Worm (Caenorhabditis elegans) whole organism, early embryonic: ENCODE data around the gene C29F5.1.

Experiments
- B0310.2 ChIP-seq: sonication (generic microtip); optimal IDR thresholded peaks from 2 replicates; lab custom pipeline; 2016; ENCODE audit warnings: mild to moderate bottlenecking, missing genetic modification characterization, missing compliant biosample characterization
- F13C5.2 ChIP-seq: sonication (generic microtip); optimal IDR thresholded peaks from 2 replicates; lab custom pipeline; 2017; ENCODE audit warnings: mild to moderate bottlenecking, missing genetic modification characterization, inconsistent platforms, missing compliant biosample characterization
- aly-1 ChIP-seq: sonication (generic microtip); optimal IDR thresholded peaks from 2 replicates; lab custom pipeline; 2016; ENCODE audit warnings: missing genetic modification characterization, missing compliant biosample characterization
- ama-1 ChIP-seq: fragments of 150-350 bp; optimal IDR thresholded peaks from 2 replicates; lab custom pipeline; 2014
- ceh-13 ChIP-seq: fragments of 200-800 bp; sonication (Bioruptor generic); optimal IDR thresholded peaks from 2 replicates; lab custom pipeline; 2018; ENCODE audit warnings: mild to moderate bottlenecking, missing genetic modification characterization, missing compliant biosample characterization
- ceh-36 ChIP-seq: sonication (generic microtip); optimal IDR thresholded peaks from 2 replicates; lab custom pipeline; 2016; ENCODE audit warnings: missing genetic modification characterization, inconsistent platforms, missing compliant biosample characterization
- ets-7 ChIP-seq: sonication (generic microtip); optimal IDR thresholded peaks from 2 replicates; lab custom pipeline; 2016; ENCODE audit warnings: missing genotype, missing genetic modification characterization, missing compliant biosample characterization
- flt-1 ChIP-seq: fragments of 200-800 bp; sonication (Bioruptor generic); IDR thresholded peaks from 2 replicates; pipeline ENCODE4 v1.3.6; 2022; ENCODE audit warnings: missing genetic modification characterization, missing compliant biosample characterization
- hmbx-1 ChIP-seq: sonication (generic microtip); optimal IDR thresholded peaks from 2 replicates; lab custom pipeline; 2016; ENCODE audit warnings: mild to moderate bottlenecking, missing genetic modification characterization, missing compliant biosample characterization
- hmg-4 ChIP-seq: fragments of 200-800 bp; sonication (Bioruptor generic); optimal IDR thresholded peaks from 2 replicates; lab custom pipeline; 2018; ENCODE audit warnings: mild to moderate bottlenecking, missing genetic modification characterization, missing compliant biosample characterization
- hnd-1 ChIP-seq: sonication (generic microtip); optimal IDR thresholded peaks from 2 replicates; lab custom pipeline; 2016; ENCODE audit warnings: missing genetic modification characterization, missing compliant biosample characterization
- pes-1 ChIP-seq: fragments of 200-800 bp; sonication (Bioruptor generic); IDR thresholded peaks from 2 replicates; pipeline ENCODE4 v1.3.6; 2022; ENCODE audit warnings: missing genetic modification reagents, missing genetic modification characterization, missing compliant biosample characterization
- scrt-1 ChIP-seq: fragments of 200-800 bp; sonication (Bioruptor generic); IDR thresholded peaks from 2 replicates; pipeline ENCODE4 v1.3.6; 2022; ENCODE audit warnings: missing genetic modification characterization, missing compliant biosample characterization
- sea-1 ChIP-seq: fragments of 200-800 bp; sonication (Bioruptor generic); conservative IDR thresholded peaks from 2 replicates; pipeline ENCODE4 v1.3.6; 2022; ENCODE audit warnings: missing genetic modification characterization, missing compliant biosample characterization
- tbx-11 ChIP-seq: fragments of 200-800 bp; sonication (Bioruptor generic); IDR thresholded peaks from 2 replicates; pipeline ENCODE4 v1.3.6; 2022; ENCODE audit warnings: missing genetic modification characterization, missing compliant biosample characterization
- tbx-37 ChIP-seq: fragments of 200-800 bp; sonication (Bioruptor generic); conservative IDR thresholded peaks from 2 replicates; pipeline ENCODE4 v1.3.6; 2022; ENCODE audit warnings: missing genetic modification reagents, missing genetic modification characterization, missing compliant biosample characterization
- tra-4 ChIP-seq: sonication (generic microtip); optimal IDR thresholded peaks from 2 replicates; lab custom pipeline; 2017; ENCODE audit warnings: missing genetic modification characterization, missing compliant biosample characterization

Gene C29F5.1

DNA sequence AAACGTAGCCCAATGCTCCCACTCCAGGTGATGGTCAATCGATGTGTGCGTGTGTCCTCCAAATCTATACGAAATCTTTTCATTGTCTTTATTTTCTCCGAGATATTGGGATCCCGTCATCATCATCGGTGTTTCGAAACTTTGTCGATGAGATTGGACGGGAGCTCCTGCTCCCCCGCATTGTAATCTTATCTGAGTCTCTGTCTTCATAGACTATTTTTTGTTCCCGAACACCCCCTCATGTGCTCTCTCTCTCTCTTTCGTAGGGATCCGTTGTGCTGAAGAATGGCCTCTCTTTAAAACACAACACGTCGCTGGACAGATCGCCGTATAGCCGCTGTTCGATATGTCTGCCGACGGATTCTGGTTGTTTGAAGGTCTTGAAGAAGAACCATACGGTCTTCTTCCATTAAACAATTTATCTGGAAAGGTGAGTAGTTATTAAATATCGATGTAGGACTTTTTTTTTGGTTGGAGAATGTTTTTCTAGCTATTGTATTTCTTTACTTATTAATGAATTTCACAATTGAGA, at the start of gene C29F5.1:
Gene C29F5.1, plus strand, starts transcription at position 317 of the 532 bp plus-strand sequence.
- TF ChIP-seq tra-4 (tag; lab: Kevin White, UChicago), result no peak
- no peak for TF ChIP-seq flt-1 (GFP tag; lab: Robert Waterston, UW)
- TF ChIP-seq tbx-37 (GFP tag; lab: Robert Waterston, UW), result no peak
- TF ChIP-seq tbx-11 (GFP tag; lab: Robert Waterston, UW), result no peak
- TF ChIP-seq B0310.2, result no peak
- no peak for TF ChIP-seq pes-1 (GFP tag; lab: Robert Waterston, UW)
- TF ChIP-seq ceh-36 (tag; lab: Kevin White, UChicago), result no peak
- no peak for TF ChIP-seq sea-1 (GFP tag; lab: Robert Waterston, UW)
- no peak for TF ChIP-seq ceh-13 (GFP tag; lab: Kevin White, UChicago)
- TF ChIP-seq ets-7 (tag; lab: Kevin White, UChicago), result no peak
- TF ChIP-seq scrt-1 (GFP tag; lab: Robert Waterston, UW), result no peak
- no peak for TF ChIP-seq aly-1
- no peak for TF ChIP-seq ama-1 (lab: Kevin White, UChicago)
- TF ChIP-seq hnd-1 (tag; lab: Kevin White, UChicago), result no peak
- no peak for TF ChIP-seq hmg-4 (GFP tag; lab: Kevin White, UChicago)
- no peak for TF ChIP-seq hmbx-1 (tag; lab: Kevin White, UChicago)
- TF ChIP-seq F13C5.2 (tag; lab: Kevin White, UChicago), result no peak

DNA sequence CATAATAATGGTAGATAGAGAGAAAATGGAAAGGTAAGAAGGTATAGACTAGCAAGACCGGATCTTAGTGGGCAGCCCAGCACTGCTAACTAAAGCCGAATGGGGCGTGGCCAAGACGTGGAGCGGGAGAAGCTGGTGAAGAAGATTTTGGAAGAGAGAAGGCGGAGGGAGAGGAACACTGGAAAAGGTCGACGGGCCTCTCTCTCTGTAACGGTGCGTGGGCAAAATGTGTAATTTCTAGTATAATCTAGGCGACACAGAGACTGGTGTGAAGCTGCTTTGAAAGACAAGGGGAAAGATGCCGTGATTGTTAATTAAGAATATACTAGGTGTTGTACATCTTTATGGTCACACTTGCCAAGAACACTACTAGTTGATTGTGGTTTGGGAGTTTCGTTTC, 47.3 kb upstream of the C29F5.1 start, which contains the start of gene F13H8.5:
Gene F13H8.5, minus strand, starts transcription at position 101 of the 400 bp plus-strand sequence.
- TF ChIP-seq hnd-1 (tag; lab: Kevin White, UChicago), result no peak

DNA sequence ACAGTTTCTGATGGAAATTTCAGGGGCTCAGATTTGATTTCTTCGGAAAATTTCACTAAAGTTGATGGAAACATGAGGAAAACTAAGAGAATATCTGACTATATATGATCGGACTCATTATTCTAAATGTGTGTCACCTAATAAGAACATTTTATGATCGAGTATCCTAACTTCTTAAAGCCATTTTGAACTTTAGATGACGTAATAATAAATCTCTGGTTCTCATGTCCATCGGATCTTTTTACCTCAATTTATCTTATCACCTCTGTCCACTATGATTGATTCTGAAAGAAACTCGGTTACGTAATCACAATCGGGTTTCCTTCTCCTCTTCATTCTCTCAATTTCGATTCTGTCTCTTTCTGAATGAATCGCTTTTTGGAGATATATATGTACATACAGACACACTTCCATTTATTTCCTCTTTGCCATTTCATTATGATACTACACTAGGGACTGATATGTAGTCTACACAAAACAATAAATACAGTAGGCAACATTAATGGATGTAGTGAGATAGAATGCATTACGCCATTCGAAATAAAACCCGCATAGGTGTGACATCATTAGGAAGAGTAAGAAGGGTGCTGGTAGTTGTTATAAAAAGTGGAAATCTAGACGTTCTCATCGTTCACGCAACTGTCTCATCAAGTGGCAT, 46.0 kb upstream of the C29F5.1 start:
- TF ChIP-seq F13C5.2 (tag; lab: Kevin White, UChicago) (no peak), ceh-36 (tag; lab: Kevin White, UChicago) (no peak), aly-1 (no peak), scrt-1 (GFP tag; lab: Robert Waterston, UW) (no peak), sea-1 (GFP tag; lab: Robert Waterston, UW) (no peak), tra-4 (tag; lab: Kevin White, UChicago) (no peak), B0310.2 (no peak), ets-7 (tag; lab: Kevin White, UChicago) (no peak), hnd-1 (tag; lab: Kevin White, UChicago) (no peak), hmbx-1 (tag; lab: Kevin White, UChicago) (no peak), pes-1 (GFP tag; lab: Robert Waterston, UW) (no peak), tbx-37 (GFP tag; lab: Robert Waterston, UW) (no peak), tbx-11 (GFP tag; lab: Robert Waterston, UW) (no peak)

DNA sequence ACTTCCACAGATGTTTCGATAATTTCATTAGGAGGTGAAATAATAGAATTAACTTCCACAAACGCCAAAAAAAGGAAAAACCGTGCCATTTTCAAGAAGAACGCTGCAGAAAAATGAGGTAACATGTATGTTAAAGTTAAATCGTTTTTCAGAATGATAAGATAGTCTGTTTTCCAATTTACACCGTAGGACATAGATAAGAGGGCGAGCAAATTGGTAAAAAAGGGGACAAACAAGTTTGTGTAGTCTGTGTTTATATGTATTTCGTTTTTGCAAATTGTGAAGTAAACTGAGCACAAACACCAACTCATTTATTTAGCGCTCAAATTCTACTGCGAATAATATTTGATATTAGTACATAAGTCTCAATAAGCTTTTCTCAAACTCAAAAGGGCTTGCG, 43.5 kb upstream of the C29F5.1 start, which contains the start of gene F13H8.11:
Gene F13H8.11, minus strand, starts transcription at position 155 of the 400 bp plus-strand sequence.
- no peak for TF ChIP-seq ama-1 (lab: Kevin White, UChicago)
- no peak for TF ChIP-seq aly-1
- TF ChIP-seq hmg-4 (GFP tag; lab: Kevin White, UChicago), result no peak
- TF ChIP-seq hmbx-1 (tag; lab: Kevin White, UChicago), result no peak
- no peak for TF ChIP-seq hnd-1 (tag; lab: Kevin White, UChicago)
- TF ChIP-seq ets-7 (tag; lab: Kevin White, UChicago), result no peak
- TF ChIP-seq B0310.2, result no peak
- TF ChIP-seq F13C5.2 (tag; lab: Kevin White, UChicago), result no peak
- TF ChIP-seq tra-4 (tag; lab: Kevin White, UChicago), result no peak

DNA sequence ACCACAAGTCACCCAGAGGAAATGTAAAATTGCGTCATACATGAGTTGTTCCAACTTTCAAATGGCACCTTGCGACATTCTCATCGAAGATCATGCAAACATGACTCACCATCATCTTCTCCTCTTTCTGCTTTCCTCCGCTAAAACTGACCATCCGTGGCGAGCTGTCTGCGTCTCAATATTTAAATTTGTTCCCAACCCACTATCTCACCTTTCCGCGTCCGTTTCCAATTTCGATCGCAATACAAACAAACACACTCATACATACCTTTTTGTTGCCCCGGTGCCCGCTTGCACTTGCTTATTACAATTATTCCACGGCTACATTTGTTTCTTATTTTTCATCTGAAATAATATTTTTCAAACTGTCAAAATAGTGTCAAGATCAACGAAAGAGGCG, 42.6 kb upstream of the C29F5.1 start, which contains the start of gene nmgp-1:
Gene nmgp-1, plus strand, starts transcription at position 174 of the 400 bp plus-strand sequence.
- TF ChIP-seq ama-1 (lab: Kevin White, UChicago) (no peak), tbx-11 (GFP tag; lab: Robert Waterston, UW) (no peak), tbx-37 (GFP tag; lab: Robert Waterston, UW) (no peak)

DNA sequence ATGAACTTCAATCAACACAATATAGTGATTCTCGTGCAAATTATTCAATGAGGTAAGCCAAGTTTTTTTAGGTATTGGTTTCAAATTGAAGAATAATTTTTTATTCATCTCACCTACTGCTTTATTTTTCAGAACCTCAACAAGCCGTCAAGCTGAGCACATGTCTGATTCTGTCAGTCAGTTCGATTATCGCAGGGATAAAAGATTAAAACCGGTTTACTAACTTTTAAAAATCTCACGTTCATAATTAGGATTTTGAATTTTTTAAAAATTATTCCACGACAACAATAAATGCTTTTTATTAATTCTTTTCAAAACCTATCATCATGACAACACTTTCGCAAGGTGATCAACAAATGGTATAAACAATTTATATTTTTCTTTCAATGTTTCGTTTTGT, 41.1 kb upstream of the C29F5.1 start, which contains the start of gene F13H8.12:
Gene F13H8.12, plus strand, starts transcription at position 301 of the 400 bp plus-strand sequence.
- TF ChIP-seq aly-1, result no peak
- no peak for TF ChIP-seq B0310.2
- no peak for TF ChIP-seq flt-1 (GFP tag; lab: Robert Waterston, UW)
- TF ChIP-seq hnd-1 (tag; lab: Kevin White, UChicago), result no peak
- TF ChIP-seq ets-7 (tag; lab: Kevin White, UChicago), result no peak
- no peak for TF ChIP-seq tbx-11 (GFP tag; lab: Robert Waterston, UW)
- TF ChIP-seq pes-1 (GFP tag; lab: Robert Waterston, UW), result no peak
- no peak for TF ChIP-seq tbx-37 (GFP tag; lab: Robert Waterston, UW)
- TF ChIP-seq scrt-1 (GFP tag; lab: Robert Waterston, UW), result no peak
- TF ChIP-seq sea-1 (GFP tag; lab: Robert Waterston, UW), result no peak
- TF ChIP-seq ama-1 (lab: Kevin White, UChicago), result no peak
- no peak for TF ChIP-seq F13C5.2 (tag; lab: Kevin White, UChicago)
- TF ChIP-seq ceh-13 (GFP tag; lab: Kevin White, UChicago), result no peak
- TF ChIP-seq ceh-36 (tag; lab: Kevin White, UChicago), result no peak

DNA sequence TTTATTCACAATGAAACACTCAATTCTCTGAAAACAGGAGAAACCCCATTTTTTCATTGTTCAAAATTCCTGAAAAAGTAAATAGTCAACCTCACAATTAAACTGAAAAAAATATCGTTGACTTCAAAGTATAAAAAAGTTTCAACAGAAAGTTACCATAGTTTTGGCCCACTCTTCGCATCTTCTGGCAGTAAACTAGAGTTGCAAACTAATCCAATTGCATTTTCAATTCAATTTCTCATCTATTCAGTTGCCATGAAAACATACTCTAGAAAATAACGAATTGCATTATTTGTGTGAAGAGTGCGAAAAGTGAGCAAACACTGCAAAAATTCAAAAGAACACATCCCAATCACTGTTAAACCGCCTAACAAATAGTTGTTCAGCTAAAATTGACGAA, 39.6 kb upstream of the C29F5.1 start, which contains the start of gene F13H8.3:
Gene F13H8.3, plus strand, starts transcription at position 301 of the 400 bp plus-strand sequence.
- TF ChIP-seq flt-1 (GFP tag; lab: Robert Waterston, UW) (no peak), pes-1 (GFP tag; lab: Robert Waterston, UW) (no peak), sea-1 (GFP tag; lab: Robert Waterston, UW) (no peak), tbx-37 (GFP tag; lab: Robert Waterston, UW) (no peak), B0310.2 (no peak), aly-1 (no peak), F13C5.2 (tag; lab: Kevin White, UChicago) (no peak), hmbx-1 (tag; lab: Kevin White, UChicago) (no peak), ceh-36 (tag; lab: Kevin White, UChicago) (no peak)
